Worm (Caenorhabditis elegans) whole organism, L3 larva: ENCODE measurements around the gene ugt-65.
A peak's percentile ranks its signal among the peaks of the same experiment; 100 is the strongest.

Experiments
- R02D3.7 ChIP-seq: fragments of 150-350 bp; optimal IDR thresholded peaks from 2 replicates; lab custom pipeline; 2014; ENCODE audit warnings: missing biosample characterization, missing genetic modification characterization
- egl-27 ChIP-seq: sonication (generic microtip); optimal IDR thresholded peaks from 4 replicates; lab custom pipeline; 2017; ENCODE audit warnings: missing biosample characterization, missing genetic modification reagents, missing genetic modification characterization
- elt-2 ChIP-seq: sonication (generic microtip); optimal IDR thresholded peaks from 2 replicates; lab custom pipeline; 2016; ENCODE audit warnings: missing genetic modification reagents, mild to moderate bottlenecking, missing genetic modification characterization, missing compliant biosample characterization
- elt-3 ChIP-seq, 3 experiments: fragments of 150-350 bp in 1 of 3; sonication (generic microtip) in 2 of 3; optimal IDR thresholded peaks; 2 replicates in 2 of 3; 4 replicates in 1 of 3; lab custom pipeline; 2014 to 2017; ENCODE audit warnings: missing biosample characterization in 3 of 3, missing genetic modification characterization in 3 of 3
- nhr-11 ChIP-seq: fragments of 150-350 bp; optimal IDR thresholded peaks from 2 replicates; lab custom pipeline; 2014; ENCODE audit warnings: missing biosample characterization, missing genetic modification characterization
- nhr-12 ChIP-seq: fragments of 150-350 bp; optimal IDR thresholded peaks from 2 replicates; lab custom pipeline; 2014; ENCODE audit warnings: missing biosample characterization, missing genetic modification characterization
- nhr-43 ChIP-seq: sonication (generic microtip); optimal IDR thresholded peaks from 2 replicates; lab custom pipeline; 2016; ENCODE audit warnings: mild to moderate bottlenecking, missing genetic modification characterization, missing compliant biosample characterization; ENCODE audit not compliant: poor library complexity, severe bottlenecking
- nhr-67 ChIP-seq: fragments of 150-350 bp; optimal IDR thresholded peaks from 2 replicates; lab custom pipeline; 2014; ENCODE audit warnings: missing biosample characterization, missing genetic modification characterization
- nhr-76 ChIP-seq: fragments of 150-350 bp; sonication (generic microtip); optimal IDR thresholded peaks from 5 replicates; lab custom pipeline; 2014; ENCODE audit warnings: missing biosample characterization, missing genetic modification characterization
- snpc-4 ChIP-seq: fragments of 150-350 bp; optimal IDR thresholded peaks from 2 replicates; lab custom pipeline; 2014; ENCODE audit warnings: missing biosample characterization, missing genetic modification characterization
- unc-39 ChIP-seq: sonication (generic microtip); optimal IDR thresholded peaks from 4 replicates; lab custom pipeline; 2017; ENCODE audit warnings: missing biosample characterization, missing genetic modification characterization
- ztf-11 ChIP-seq: fragments of 150-350 bp; optimal IDR thresholded peaks from 2 replicates; lab custom pipeline; 2014; ENCODE audit warnings: missing biosample characterization, missing genetic modification characterization
- ztf-4 ChIP-seq: fragments of 150-350 bp; optimal IDR thresholded peaks from 2 replicates; lab custom pipeline; 2014; ENCODE audit warnings: missing biosample characterization, missing genetic modification characterization

DNA sequence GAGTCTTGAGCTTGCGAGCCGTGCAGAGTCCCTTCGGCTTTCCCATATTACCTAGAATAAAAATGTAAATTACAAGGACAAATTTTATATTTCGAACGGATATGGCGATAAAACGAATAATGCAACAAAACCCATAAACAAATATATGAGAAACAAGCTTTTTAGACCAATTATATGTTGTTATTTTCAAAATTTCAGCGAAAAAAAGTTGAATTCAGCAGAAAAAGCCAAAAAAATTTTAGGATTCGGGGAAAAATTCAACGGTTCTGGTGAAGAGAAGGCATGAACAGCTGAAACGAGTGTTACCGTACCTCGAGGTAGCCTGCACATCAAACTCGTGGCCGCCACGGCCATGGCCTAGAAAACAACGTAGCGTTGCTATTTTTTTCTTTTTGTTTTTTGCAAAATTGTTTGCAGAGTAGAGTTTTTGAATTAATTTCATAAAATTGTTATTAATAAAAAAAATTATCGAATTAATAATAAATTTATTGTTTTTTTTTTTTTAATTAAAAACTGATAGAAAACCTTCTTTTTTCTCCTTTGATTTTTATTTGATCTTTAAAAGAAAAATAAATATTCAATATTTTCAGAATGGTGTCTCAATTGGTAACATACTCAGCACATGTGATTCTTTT is 29.4 kb upstream of the ugt-65 start, which contains the start of the genes rps-23 and dpm-3:
- TF ChIP-seq elt-3 (tag; optimal IDR thresholded peaks at IDR 0.05; lab: Kevin White, UChicago) (no peak), nhr-12 (tag; lab: Kevin White, UChicago) (no peak), nhr-76 (tag; lab: Kevin White, UChicago) (peak; percentile 66), ztf-4 (tag; lab: Kevin White, UChicago) (no peak), R02D3.7 (tag; lab: Kevin White, UChicago) (peak; percentile 89), nhr-11 (tag; lab: Kevin White, UChicago) (peak; percentile 61), egl-27 (tag; lab: Kevin White, UChicago) (peak; percentile 20), elt-2 (tag; lab: Kevin White, UChicago) (peak; percentile 77), nhr-67 (no peak), unc-39 (tag; lab: Kevin White, UChicago) (no peak), nhr-43 (tag; lab: Kevin White, UChicago) (peak; percentile 96), snpc-4 (tag; lab: Kevin White, UChicago) (peak; percentile 90), ztf-11 (tag; lab: Kevin White, UChicago) (no peak)
